Worm (Caenorhabditis elegans): Measurements from ENCODE around the gene chil-4.

- no peak for TF ChIP-seq dpl-1 (GFP tag; optimal IDR thresholded peaks at IDR 0.05)
- no peak for TF ChIP-seq nhr-42 (GFP tag; IDR thresholded peaks at IDR 0.05)
- TF ChIP-seq lir-3 (tag; optimal IDR thresholded peaks at IDR 0.05): no peak
- TF ChIP-seq zag-1 (tag; optimal IDR thresholded peaks at IDR 0.05): no peak
- no peak for TF ChIP-seq lin-13 (GFP tag; optimal IDR thresholded peaks at IDR 0.05)
- no peak for TF ChIP-seq nhr-77 (tag; optimal IDR thresholded peaks at IDR 0.05)
- no peak for TF ChIP-seq pha-4 (GFP tag; IDR thresholded peaks at IDR 0.05)
- no peak for TF ChIP-seq pha-4 (tag; optimal IDR thresholded peaks at IDR 0.05)
These were observed 17.4 kb upstream of the chil-4 start, which contains the start of gene chil-8 for ce11 chrII:9872961-9873360.
